Worm (Caenorhabditis elegans) whole organism, L2 larva: ENCODE data around the gene idh-2.

Experiments used
- C34F6.9 ChIP-seq: fragments of 150-350 bp; optimal IDR thresholded peaks from 2 replicates; lab custom pipeline; 2014; ENCODE audit warnings: missing biosample characterization, missing genetic modification characterization
- F13H6.1 ChIP-seq: sonication (generic microtip); optimal IDR thresholded peaks from 2 replicates; lab custom pipeline; 2016; ENCODE audit warnings: missing genetic modification characterization, missing compliant biosample characterization
- R02D3.7 ChIP-seq: fragments of 150-350 bp; optimal IDR thresholded peaks from 2 replicates; lab custom pipeline; 2014; ENCODE audit warnings: missing biosample characterization, missing genetic modification characterization
- Y55F3AM.14 ChIP-seq: fragments of 200-800 bp; sonication (Bioruptor generic); optimal IDR thresholded peaks from 2 replicates; lab custom pipeline; 2018; ENCODE audit warnings: mild to moderate bottlenecking, missing genetic modification characterization, missing compliant biosample characterization
- ZK546.5 ChIP-seq: sonication (generic microtip); optimal IDR thresholded peaks from 2 replicates; lab custom pipeline; 2017; ENCODE audit warnings: missing biosample characterization, missing genetic modification characterization
- alr-1 ChIP-seq: fragments of 150-350 bp; optimal IDR thresholded peaks from 2 replicates; lab custom pipeline; 2014; ENCODE audit warnings: missing biosample characterization, missing genetic modification characterization
- aly-2 ChIP-seq: fragments of 150-350 bp; optimal IDR thresholded peaks from 2 replicates; lab custom pipeline; 2014; ENCODE audit warnings: missing biosample characterization, missing genetic modification characterization
- ama-1 ChIP-seq: fragments of 150-350 bp; optimal IDR thresholded peaks from 2 replicates; lab custom pipeline; 2018; ENCODE audit warnings: inconsistent platforms
- blmp-1 ChIP-seq: sonication (generic microtip); optimal IDR thresholded peaks from 2 replicates; lab custom pipeline; 2017; ENCODE audit warnings: missing genetic modification characterization, mild to moderate bottlenecking, missing compliant biosample characterization, antibody characterized with exemption, moderate library complexity; ENCODE audit not compliant: insufficient read depth
- ceh-16 ChIP-seq: fragments of 150-350 bp; optimal IDR thresholded peaks from 2 replicates; lab custom pipeline; 2014; ENCODE audit warnings: missing biosample characterization, missing genetic modification characterization
- ceh-82 ChIP-seq: fragments of 150-350 bp; optimal IDR thresholded peaks from 2 replicates; lab custom pipeline; 2014; ENCODE audit warnings: missing biosample characterization, missing genetic modification characterization
- crh-2 ChIP-seq: sonication (generic microtip); optimal IDR thresholded peaks from 2 replicates; lab custom pipeline; 2017; ENCODE audit warnings: missing biosample characterization, missing genetic modification characterization
- dmd-4 ChIP-seq: sonication (generic microtip); optimal IDR thresholded peaks from 2 replicates; lab custom pipeline; 2017; ENCODE audit warnings: missing biosample characterization, missing genetic modification characterization
- egl-27 ChIP-seq: sonication (generic microtip); optimal IDR thresholded peaks from 3 replicates; lab custom pipeline; 2017; ENCODE audit warnings: missing biosample characterization, missing genetic modification reagents, missing genetic modification characterization
- elt-1 ChIP-seq: fragments of 150-350 bp; optimal IDR thresholded peaks from 2 replicates; lab custom pipeline; 2014; ENCODE audit warnings: missing biosample characterization, missing genetic modification characterization
- elt-3 ChIP-seq: sonication (generic microtip); optimal IDR thresholded peaks from 2 replicates; lab custom pipeline; 2017; ENCODE audit warnings: missing biosample characterization, missing genetic modification characterization
- fos-1 ChIP-seq: fragments of 150-350 bp; optimal IDR thresholded peaks from 2 replicates; lab custom pipeline; 2014; ENCODE audit warnings: missing biosample characterization, missing genetic modification characterization
- gmeb-1 ChIP-seq: fragments of 150-350 bp; optimal IDR thresholded peaks from 2 replicates; lab custom pipeline; 2014; ENCODE audit warnings: missing biosample characterization, missing genetic modification characterization
- lin-11 ChIP-seq: fragments of 150-350 bp; sonication (generic microtip); optimal IDR thresholded peaks from 2 replicates; lab custom pipeline; 2014; ENCODE audit warnings: missing biosample characterization, missing genetic modification characterization, inconsistent platforms, mixed read lengths
- lin-13 ChIP-seq: fragments of 150-350 bp; optimal IDR thresholded peaks from 2 replicates; lab custom pipeline; 2014; ENCODE audit warnings: missing biosample characterization, missing genetic modification reagents, missing genetic modification characterization
- lin-39 ChIP-seq: fragments of 150-350 bp; optimal IDR thresholded peaks from 2 replicates; lab custom pipeline; 2014; ENCODE audit warnings: missing biosample characterization, missing genetic modification reagents, missing genetic modification characterization
- lsy-2 ChIP-seq, 2 experiments: fragments of 150-350 bp in 1 of 2; sonication (generic microtip) in 1 of 2; optimal IDR thresholded peaks; 2 replicates each; lab custom pipeline; 2014 to 2017; ENCODE audit warnings: missing biosample characterization in 2 of 2, missing genetic modification characterization in 2 of 2
- mab-5 ChIP-seq: fragments of 150-350 bp; optimal IDR thresholded peaks from 2 replicates; lab custom pipeline; 2014; ENCODE audit warnings: missing biosample characterization, missing genetic modification characterization
- mbf-1 ChIP-seq: sonication (generic microtip); optimal IDR thresholded peaks from 2 replicates; lab custom pipeline; 2017; ENCODE audit warnings: missing biosample characterization, missing genetic modification characterization
- mdl-1 ChIP-seq, 2 experiments: fragments of 150-350 bp in 1 of 2; sonication (generic microtip) in 1 of 2; optimal IDR thresholded peaks; 2 replicates each; lab custom pipeline; 2017; ENCODE audit warnings: missing biosample characterization in 2 of 2, missing genetic modification characterization in 2 of 2
- nhr-10 ChIP-seq: sonication (generic microtip); optimal IDR thresholded peaks from 2 replicates; lab custom pipeline; 2017; ENCODE audit warnings: missing biosample characterization, missing genetic modification characterization
- nhr-11 ChIP-seq: fragments of 150-350 bp; optimal IDR thresholded peaks from 2 replicates; lab custom pipeline; 2014; ENCODE audit warnings: missing biosample characterization, missing genetic modification characterization
- nhr-12 ChIP-seq: fragments of 150-350 bp; optimal IDR thresholded peaks from 2 replicates; lab custom pipeline; 2014; ENCODE audit warnings: missing biosample characterization, missing genetic modification characterization
- nhr-129 ChIP-seq: fragments of 150-350 bp; optimal IDR thresholded peaks from 2 replicates; lab custom pipeline; 2014; ENCODE audit warnings: missing biosample characterization, missing genetic modification characterization
- nhr-21 ChIP-seq: fragments of 150-350 bp; optimal IDR thresholded peaks from 2 replicates; lab custom pipeline; 2014; ENCODE audit warnings: missing biosample characterization, missing genetic modification characterization
- nhr-23 ChIP-seq: fragments of 150-350 bp; optimal IDR thresholded peaks from 2 replicates; lab custom pipeline; 2014; ENCODE audit warnings: missing biosample characterization, missing genetic modification reagents, missing genetic modification characterization
- nhr-237 ChIP-seq: fragments of 150-350 bp; optimal IDR thresholded peaks from 2 replicates; lab custom pipeline; 2014; ENCODE audit warnings: missing biosample characterization, missing genetic modification characterization
- nhr-25 ChIP-seq: fragments of 150-350 bp; sonication (generic microtip); optimal IDR thresholded peaks from 3 replicates; lab custom pipeline; 2014; ENCODE audit warnings: missing biosample characterization, missing genetic modification characterization
- nhr-6 ChIP-seq: fragments of 150-350 bp; optimal IDR thresholded peaks from 2 replicates; lab custom pipeline; 2014; ENCODE audit warnings: missing biosample characterization, missing genetic modification characterization
- nhr-77 ChIP-seq: fragments of 150-350 bp; optimal IDR thresholded peaks from 2 replicates; lab custom pipeline; 2014; ENCODE audit warnings: missing biosample characterization, missing genetic modification characterization
- peb-1 ChIP-seq: fragments of 150-350 bp; optimal IDR thresholded peaks from 2 replicates; lab custom pipeline; 2014; ENCODE audit warnings: missing biosample characterization, missing genetic modification characterization
- sem-4 ChIP-seq: fragments of 150-350 bp; optimal IDR thresholded peaks from 2 replicates; lab custom pipeline; 2014; ENCODE audit warnings: missing biosample characterization, missing genetic modification reagents, missing genetic modification characterization
- skn-1 ChIP-seq: sonication (generic microtip); optimal IDR thresholded peaks from 2 replicates; lab custom pipeline; 2017; ENCODE audit warnings: missing biosample characterization, missing genetic modification characterization
- sma-3 ChIP-seq: sonication (generic microtip); optimal IDR thresholded peaks from 2 replicates; lab custom pipeline; 2016; ENCODE audit warnings: missing genetic modification reagents, missing genetic modification characterization, missing compliant biosample characterization
- sma-9 ChIP-seq, 2 experiments: fragments of 150-350 bp in 1 of 2; sonication (generic microtip) in 1 of 2; optimal IDR thresholded peaks; 2 replicates each; lab custom pipeline; 2014 to 2016; ENCODE audit warnings: missing genetic modification characterization in 2 of 2, mild to moderate bottlenecking in 1 of 2, missing biosample characterization in 1 of 2, missing compliant biosample characterization in 1 of 2, missing genetic modification reagents in 1 of 2, moderate library complexity in 1 of 2
- snpc-4 ChIP-seq: fragments of 150-350 bp; optimal IDR thresholded peaks from 2 replicates; lab custom pipeline; 2014; ENCODE audit warnings: missing biosample characterization, missing genetic modification characterization
- unc-39 ChIP-seq: fragments of 150-350 bp; optimal IDR thresholded peaks from 2 replicates; lab custom pipeline; 2014; ENCODE audit warnings: missing biosample characterization, missing genetic modification characterization
- unc-55 ChIP-seq: fragments of 150-350 bp; sonication (generic microtip); optimal IDR thresholded peaks from 3 replicates; lab custom pipeline; 2014; ENCODE audit warnings: missing biosample characterization, missing genetic modification reagents, missing genetic modification characterization
- unc-62 ChIP-seq: fragments of 150-350 bp; optimal IDR thresholded peaks from 2 replicates; lab custom pipeline; 2014; ENCODE audit warnings: missing biosample characterization, missing genetic modification reagents, missing genetic modification characterization
- zag-1 ChIP-seq: fragments of 150-350 bp; optimal IDR thresholded peaks from 2 replicates; lab custom pipeline; 2014; ENCODE audit warnings: missing biosample characterization, missing genetic modification characterization
- ztf-1 ChIP-seq: fragments of 200-800 bp; sonication (Bioruptor generic); conservative IDR thresholded peaks from 2 replicates; pipeline ENCODE4 v1.3.6; 2022; ENCODE audit warnings: missing genetic modification characterization, missing compliant biosample characterization
- ztf-11 ChIP-seq: sonication (generic microtip); optimal IDR thresholded peaks from 2 replicates; lab custom pipeline; 2017; ENCODE audit warnings: missing biosample characterization, missing genetic modification characterization
- ztf-4 ChIP-seq: fragments of 150-350 bp; optimal IDR thresholded peaks from 2 replicates; lab custom pipeline; 2014; ENCODE audit warnings: missing biosample characterization, missing genetic modification characterization

idh-2 gene

DNA sequence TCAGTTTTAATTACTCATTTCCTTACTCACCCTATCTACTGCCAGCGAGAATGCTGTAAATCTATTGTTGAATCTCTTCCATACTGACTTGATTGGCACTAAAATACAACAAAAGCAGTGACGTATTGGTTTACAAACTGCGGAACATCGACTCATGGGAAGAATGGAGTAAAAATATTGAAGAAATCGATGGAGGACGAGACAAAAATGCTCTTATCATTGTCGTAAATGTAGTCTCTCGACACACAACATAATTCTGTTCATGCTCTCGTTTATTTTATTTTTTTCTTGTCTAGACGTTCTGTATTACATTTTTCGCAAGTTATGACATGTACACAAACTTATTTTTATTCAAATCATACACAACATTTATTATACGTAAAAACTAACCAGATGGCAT lies 12.0 kb upstream of the idh-2 start, which contains the start of gene C34F6.11:
Gene C34F6.11 (minus strand): TSS at position 160 of the 400 bp plus-strand sequence.
- TF ChIP-seq C34F6.9 (tag; lab: Kevin White, UChicago) = no peak
- TF ChIP-seq fos-1 = peak; percentile 39
- TF ChIP-seq crh-2 (tag; lab: Kevin White, UChicago) = peak; percentile 23

ce11 chrX:11206953-11207352 lies 8.8 kb upstream of the idh-2 start, which contains the start of gene hst-2:
TSS of gene hst-2 (minus strand) at chrX:11207155.
- TF ChIP-seq elt-1 (tag; lab: Kevin White, UChicago) (no peak), sma-9 (GFP tag; optimal IDR thresholded peaks at IDR 0.05; lab: Kevin White, UChicago) (peak; percentile 97), sma-9 (tag; optimal IDR thresholded peaks at IDR 0.05; lab: Kevin White, UChicago) (no peak), alr-1 (tag; lab: Kevin White, UChicago) (no peak), mdl-1 (tag; optimal IDR thresholded peaks at IDR 0.05; lab: Kevin White, UChicago) (peak in 1 of 2 experiments; percentile 66), nhr-21 (peak; percentile 92), nhr-10 (tag; lab: Kevin White, UChicago) (peak; percentile 60), unc-55 (GFP tag; lab: Kevin White, UChicago) (peak; percentile 94), elt-3 (tag; lab: Kevin White, UChicago) (no peak), nhr-12 (tag; lab: Kevin White, UChicago) (peak; percentile 6), crh-2 (tag; lab: Kevin White, UChicago) (peak; percentile 94), ZK546.5 (no peak), peb-1 (no peak), skn-1 (tag; lab: Kevin White, UChicago) (no peak), lin-13 (GFP tag; lab: Kevin White, UChicago) (peak; percentile 88), zag-1 (tag; lab: Kevin White, UChicago) (peak; percentile 39), unc-62 (GFP tag; lab: Kevin White, UChicago) (peak; percentile 3), C34F6.9 (tag; lab: Kevin White, UChicago) (no peak), sem-4 (tag; lab: Kevin White, UChicago) (peak; percentile 80), snpc-4 (tag; lab: Kevin White, UChicago) (peak; percentile 37), nhr-23 (tag; lab: Kevin White, UChicago) (no peak), R02D3.7 (tag; lab: Kevin White, UChicago) (peak; percentile 34), ztf-11 (tag; lab: Kevin White, UChicago) (no peak), ama-1 (lab: Kevin White, UChicago) (peak; percentile 15), nhr-77 (tag; lab: Kevin White, UChicago) (peak; percentile 75), Y55F3AM.14 (GFP tag; lab: Kevin White, UChicago) (no peak), lin-39 (tag; lab: Kevin White, UChicago) (peak; percentile 10), nhr-11 (tag; lab: Kevin White, UChicago) (no peak), aly-2 (tag; lab: Kevin White, UChicago) (no peak), gmeb-1 (tag; lab: Kevin White, UChicago) (peak; percentile 89), mab-5 (tag; lab: Kevin White, UChicago) (peak; percentile 91), nhr-6 (tag; lab: Kevin White, UChicago) (peak; percentile 92), sma-3 (GFP tag; lab: Kevin White, UChicago) (peak; percentile 92), nhr-25 (tag; lab: Kevin White, UChicago) (peak; percentile 95), lin-11 (tag; lab: Kevin White, UChicago) (peak; percentile 46), nhr-237 (tag; lab: Kevin White, UChicago) (peak; percentile 53), unc-39 (tag; lab: Kevin White, UChicago) (no peak), ceh-82 (no peak), ztf-1 (no peak), ceh-16 (tag; lab: Kevin White, UChicago) (no peak), F13H6.1 (tag; lab: Kevin White, UChicago) (peak; percentile 93), nhr-129 (tag; lab: Kevin White, UChicago) (peak; percentile 90), lsy-2 (tag; optimal IDR thresholded peaks at IDR 0.05; lab: Kevin White, UChicago) (peak; percentile 79 to 94), egl-27 (peak; percentile 86), ztf-4 (tag; lab: Kevin White, UChicago) (peak; percentile 76), dmd-4 (tag; lab: Kevin White, UChicago) (peak; percentile 50), mbf-1 (tag; lab: Kevin White, UChicago) (no peak), fos-1 (peak; percentile 77), blmp-1 (tag; lab: Kevin White, UChicago) (peak; percentile 61)
